Worm (Caenorhabditis elegans) whole organism, mixed stage, embryonic: Measurements from ENCODE around the gene mak-2.
A peak's percentile ranks its signal among the peaks of the same experiment; 100 is the strongest.

Source experiments
- M03D4.4 ChIP-seq: sonication (generic microtip); optimal IDR thresholded peaks from 2 replicates; lab custom pipeline; 2017; ENCODE audit warnings: mild to moderate bottlenecking, missing genetic modification characterization, missing compliant biosample characterization
- bed-3 ChIP-seq: fragments of 200-800 bp; sonication (Bioruptor generic); optimal IDR thresholded peaks from 3 replicates; lab custom pipeline; 2018; ENCODE audit warnings: mild to moderate bottlenecking, missing genetic modification characterization, moderate library complexity, missing compliant biosample characterization
- blmp-1 ChIP-seq: fragments of 150-350 bp; optimal IDR thresholded peaks from 2 replicates; lab custom pipeline; 2014; ENCODE audit warnings: missing biosample characterization, missing genetic modification characterization
- ceh-39 ChIP-seq: fragments of 150-350 bp; optimal IDR thresholded peaks from 2 replicates; lab custom pipeline; 2014; ENCODE audit warnings: missing biosample characterization, missing genetic modification characterization
- ceh-43 ChIP-seq: fragments of 200-800 bp; sonication (Bioruptor generic); optimal IDR thresholded peaks from 2 replicates; lab custom pipeline; 2018; ENCODE audit warnings: mild to moderate bottlenecking, missing genetic modification characterization, moderate library complexity, missing compliant biosample characterization
- ceh-83 ChIP-seq: fragments of 200-800 bp; sonication (Bioruptor generic); optimal IDR thresholded peaks from 2 replicates; lab custom pipeline; 2018; ENCODE audit warnings: mild to moderate bottlenecking, missing genetic modification characterization, missing compliant biosample characterization
- ces-1 ChIP-seq: fragments of 150-350 bp; optimal IDR thresholded peaks from 2 replicates; lab custom pipeline; 2014; ENCODE audit warnings: missing biosample characterization, missing genetic modification reagents, missing genetic modification characterization
- cnd-1 ChIP-seq: fragments of 200-800 bp; sonication (Bioruptor generic); optimal IDR thresholded peaks from 2 replicates; lab custom pipeline; 2018; ENCODE audit warnings: mild to moderate bottlenecking, missing genetic modification characterization, missing compliant biosample characterization
- drap-1 ChIP-seq: fragments of 200-800 bp; sonication (Bioruptor generic); optimal IDR thresholded peaks from 3 replicates; lab custom pipeline; 2018; ENCODE audit warnings: mild to moderate bottlenecking, missing genetic modification characterization, missing compliant biosample characterization
- elt-1 ChIP-seq: sonication (generic microtip); optimal IDR thresholded peaks from 2 replicates; lab custom pipeline; 2017; ENCODE audit warnings: missing genetic modification characterization, mild to moderate bottlenecking, missing compliant biosample characterization, antibody characterized with exemption, moderate library complexity, borderline replicate concordance; ENCODE audit not compliant: insufficient read depth
- elt-3 ChIP-seq: fragments of 150-350 bp; optimal IDR thresholded peaks from 2 replicates; lab custom pipeline; 2014; ENCODE audit warnings: missing biosample characterization, missing genetic modification characterization
- flh-1 ChIP-seq: fragments of 200-800 bp; sonication (Bioruptor generic); optimal IDR thresholded peaks from 2 replicates; lab custom pipeline; 2018; ENCODE audit warnings: mild to moderate bottlenecking, missing genetic modification characterization, moderate library complexity, missing compliant biosample characterization
- ham-2 ChIP-seq: fragments of 200-800 bp; sonication (Bioruptor generic); optimal IDR thresholded peaks from 2 replicates; lab custom pipeline; 2018; ENCODE audit warnings: mild to moderate bottlenecking, missing genetic modification characterization, missing compliant biosample characterization
- hlh-1 ChIP-seq: fragments of 150-350 bp; optimal IDR thresholded peaks from 2 replicates; lab custom pipeline; 2014; ENCODE audit warnings: missing biosample characterization, missing genetic modification reagents, missing genetic modification characterization
- lin-13 ChIP-seq: fragments of 150-350 bp; optimal IDR thresholded peaks from 2 replicates; lab custom pipeline; 2014; ENCODE audit warnings: missing biosample characterization, missing genetic modification characterization
- lin-32 ChIP-seq: fragments of 200-800 bp; sonication (Bioruptor generic); optimal IDR thresholded peaks from 2 replicates; lab custom pipeline; 2018; ENCODE audit warnings: mild to moderate bottlenecking, missing genetic modification characterization, missing compliant biosample characterization
- lsy-2 ChIP-seq: fragments of 150-350 bp; optimal IDR thresholded peaks from 2 replicates; lab custom pipeline; 2014; ENCODE audit warnings: missing biosample characterization, missing genetic modification characterization
- mab-5 ChIP-seq: fragments of 150-350 bp; optimal IDR thresholded peaks from 2 replicates; lab custom pipeline; 2014; ENCODE audit warnings: missing biosample characterization, missing genetic modification characterization
- mep-1 ChIP-seq: fragments of 150-350 bp; optimal IDR thresholded peaks from 2 replicates; lab custom pipeline; 2017; ENCODE audit warnings: missing biosample characterization, missing genetic modification reagents, missing genetic modification characterization, inconsistent platforms
- mls-2 ChIP-seq: sonication (generic microtip); optimal IDR thresholded peaks from 2 replicates; lab custom pipeline; 2016; ENCODE audit warnings: mild to moderate bottlenecking, missing genetic modification characterization, moderate library complexity, missing compliant biosample characterization
- nhr-12 ChIP-seq: fragments of 150-350 bp; optimal IDR thresholded peaks from 2 replicates; lab custom pipeline; 2014; ENCODE audit warnings: missing biosample characterization, missing genetic modification characterization
- nhr-2 ChIP-seq: fragments of 150-350 bp; optimal IDR thresholded peaks from 2 replicates; lab custom pipeline; 2014; ENCODE audit warnings: missing biosample characterization, missing genetic modification characterization
- nhr-237 ChIP-seq: fragments of 150-350 bp; optimal IDR thresholded peaks from 2 replicates; lab custom pipeline; 2014; ENCODE audit warnings: missing biosample characterization, missing genetic modification characterization
- nhr-28 ChIP-seq: fragments of 150-350 bp; optimal IDR thresholded peaks from 2 replicates; lab custom pipeline; 2014; ENCODE audit warnings: missing biosample characterization, missing genetic modification characterization
- nhr-76 ChIP-seq: sonication (generic microtip); optimal IDR thresholded peaks from 2 replicates; lab custom pipeline; 2017; ENCODE audit warnings: missing biosample characterization, missing genetic modification characterization
- pha-4 ChIP-seq: fragments of 150-350 bp; optimal IDR thresholded peaks from 2 replicates; lab custom pipeline; 2018; ENCODE audit warnings: missing biosample characterization, missing genetic modification reagents, missing genetic modification characterization
- sem-2 ChIP-seq: fragments of 200-800 bp; sonication (Bioruptor generic); optimal IDR thresholded peaks from 2 replicates; lab custom pipeline; 2018; ENCODE audit warnings: mild to moderate bottlenecking, missing genetic modification characterization, missing compliant biosample characterization
- snpc-4 ChIP-seq: fragments of 150-350 bp; optimal IDR thresholded peaks from 2 replicates; lab custom pipeline; 2014; ENCODE audit warnings: missing biosample characterization, missing genetic modification characterization
- sptf-1 ChIP-seq: sonication (generic microtip); optimal IDR thresholded peaks from 2 replicates; lab custom pipeline; 2017; ENCODE audit warnings: mild to moderate bottlenecking, missing genetic modification characterization, moderate library complexity, missing compliant biosample characterization
- tbx-8 ChIP-seq: fragments of 200-800 bp; sonication (Bioruptor generic); optimal IDR thresholded peaks from 2 replicates; lab custom pipeline; 2018; ENCODE audit warnings: mild to moderate bottlenecking, missing genetic modification characterization, moderate library complexity, missing compliant biosample characterization
- unc-120 ChIP-seq: sonication (generic microtip); optimal IDR thresholded peaks from 2 replicates; lab custom pipeline; 2017; ENCODE audit warnings: missing genetic modification characterization, missing compliant biosample characterization; ENCODE audit not compliant: poor library complexity, severe bottlenecking
- unc-39 ChIP-seq: fragments of 150-350 bp; optimal IDR thresholded peaks from 2 replicates; lab custom pipeline; 2014; ENCODE audit warnings: missing biosample characterization, missing genetic modification characterization
- unc-62 ChIP-seq: fragments of 150-350 bp; optimal IDR thresholded peaks from 2 replicates; lab custom pipeline; 2014; ENCODE audit warnings: missing biosample characterization, missing genetic modification reagents, missing genetic modification characterization
- zip-8 ChIP-seq: fragments of 150-350 bp; optimal IDR thresholded peaks from 2 replicates; lab custom pipeline; 2014; ENCODE audit warnings: missing biosample characterization, missing genetic modification characterization
- ztf-11 ChIP-seq: fragments of 150-350 bp; optimal IDR thresholded peaks from 2 replicates; lab custom pipeline; 2014; ENCODE audit warnings: missing biosample characterization, missing genetic modification characterization

Gene mak-2

ce11 chrIV:848207-848606 lies 36.9 kb upstream of the mak-2 start:
- TF ChIP-seq nhr-2 (no peak), tbx-8 (GFP tag; lab: Kevin White, UChicago) (no peak), flh-1 (GFP tag; lab: Kevin White, UChicago) (no peak), ceh-83 (GFP tag; lab: Kevin White, UChicago) (no peak), cnd-1 (tag; lab: Kevin White, UChicago) (no peak), sem-2 (GFP tag; lab: Kevin White, UChicago) (no peak), unc-120 (tag; lab: Kevin White, UChicago) (no peak), mep-1 (no peak)

- no peak for TF ChIP-seq cnd-1 (tag; lab: Kevin White, UChicago)
- no peak for TF ChIP-seq flh-1 (GFP tag; lab: Kevin White, UChicago)
- TF ChIP-seq nhr-28 (tag; lab: Kevin White, UChicago): no peak
- TF ChIP-seq lin-13: peak; percentile 52
- TF ChIP-seq elt-1 (tag; lab: Kevin White, UChicago): no peak
- no peak for TF ChIP-seq mep-1
- TF ChIP-seq ceh-39 (tag; lab: Kevin White, UChicago): peak; percentile 60
- TF ChIP-seq elt-3 (tag; lab: Kevin White, UChicago): no peak
- no peak for TF ChIP-seq bed-3 (GFP tag; lab: Kevin White, UChicago)
- no peak for TF ChIP-seq unc-39 (tag; lab: Kevin White, UChicago)
- no peak for TF ChIP-seq drap-1
- peak; percentile 42 for TF ChIP-seq pha-4
- TF ChIP-seq M03D4.4 (tag; lab: Kevin White, UChicago): no peak
- no peak for TF ChIP-seq nhr-2
- no peak for TF ChIP-seq mls-2
- TF ChIP-seq lsy-2 (tag; lab: Kevin White, UChicago): peak; percentile 53
- no peak for TF ChIP-seq mab-5 (tag; lab: Kevin White, UChicago)
- no peak for TF ChIP-seq nhr-76
- no peak for TF ChIP-seq blmp-1 (tag; lab: Kevin White, UChicago)
- no peak for TF ChIP-seq snpc-4
- peak; percentile 18 for TF ChIP-seq hlh-1 (tag; lab: Kevin White, UChicago)
- no peak for TF ChIP-seq ceh-83 (GFP tag; lab: Kevin White, UChicago)
- no peak for TF ChIP-seq nhr-12 (tag; lab: Kevin White, UChicago)
- no peak for TF ChIP-seq sptf-1
- TF ChIP-seq ces-1: peak; percentile 42
- no peak for TF ChIP-seq tbx-8 (GFP tag; lab: Kevin White, UChicago)
- TF ChIP-seq nhr-237: peak; percentile 51
- no peak for TF ChIP-seq ham-2
- no peak for TF ChIP-seq sem-2 (GFP tag; lab: Kevin White, UChicago)
- no peak for TF ChIP-seq unc-62 (GFP tag; lab: Kevin White, UChicago)
- no peak for TF ChIP-seq ztf-11 (tag; lab: Kevin White, UChicago)
- TF ChIP-seq unc-120 (tag; lab: Kevin White, UChicago): no peak
- no peak for TF ChIP-seq ceh-43 (GFP tag; lab: Kevin White, UChicago)
- no peak for TF ChIP-seq lin-32
- no peak for TF ChIP-seq zip-8
- TF ChIP-seq, all 35 proteins: peak for 7
Observed at ce11 chrIV:854357-855269, 30.5 kb upstream of the mak-2 start, which contains the start of the genes lem-4 and Y55F3BR.11. lem-4 (minus strand) TSS chrIV:854780. Y55F3BR.11 (plus strand) TSS chrIV:855219.

- no peak for TF ChIP-seq mls-2
Observed at ce11 chrIV:855483-855882, 29.7 kb upstream of the mak-2 start.

ce11 chrIV:856038-856437 lies 29.1 kb upstream of the mak-2 start:
- no peak for TF ChIP-seq blmp-1 (tag; lab: Kevin White, UChicago)
- TF ChIP-seq unc-120 (tag; lab: Kevin White, UChicago): no peak
- no peak for TF ChIP-seq hlh-1 (tag; lab: Kevin White, UChicago)
- TF ChIP-seq ceh-83 (GFP tag; lab: Kevin White, UChicago): no peak
- TF ChIP-seq unc-62 (GFP tag; lab: Kevin White, UChicago): no peak
- no peak for TF ChIP-seq lin-32
- no peak for TF ChIP-seq ham-2
- TF ChIP-seq drap-1: no peak
- no peak for TF ChIP-seq lsy-2 (tag; lab: Kevin White, UChicago)
- no peak for TF ChIP-seq sem-2 (GFP tag; lab: Kevin White, UChicago)
- TF ChIP-seq mab-5 (tag; lab: Kevin White, UChicago): no peak
- TF ChIP-seq ces-1: no peak
- TF ChIP-seq snpc-4: no peak
- TF ChIP-seq pha-4: no peak
- TF ChIP-seq flh-1 (GFP tag; lab: Kevin White, UChicago): no peak
- no peak for TF ChIP-seq ceh-43 (GFP tag; lab: Kevin White, UChicago)
- TF ChIP-seq tbx-8 (GFP tag; lab: Kevin White, UChicago): no peak
- TF ChIP-seq elt-3 (tag; lab: Kevin White, UChicago): no peak
- TF ChIP-seq nhr-237: no peak
